Worm (Caenorhabditis elegans) whole organism, mixed stage, embryonic: Measurements from ENCODE around the gene cdh-3.

Source experiments
- bed-3 ChIP-seq: fragments of 200-800 bp; sonication (Bioruptor generic); optimal IDR thresholded peaks from 3 replicates; lab custom pipeline; 2018; ENCODE audit warnings: mild to moderate bottlenecking, missing genetic modification characterization, moderate library complexity, missing compliant biosample characterization
- elt-1 ChIP-seq: sonication (generic microtip); optimal IDR thresholded peaks from 2 replicates; lab custom pipeline; 2017; ENCODE audit warnings: missing genetic modification characterization, mild to moderate bottlenecking, missing compliant biosample characterization, antibody characterized with exemption, moderate library complexity, borderline replicate concordance; ENCODE audit not compliant: insufficient read depth
- lsy-2 ChIP-seq: fragments of 150-350 bp; optimal IDR thresholded peaks from 2 replicates; lab custom pipeline; 2014; ENCODE audit warnings: missing biosample characterization, missing genetic modification characterization
- mab-5 ChIP-seq: fragments of 150-350 bp; optimal IDR thresholded peaks from 2 replicates; lab custom pipeline; 2014; ENCODE audit warnings: missing biosample characterization, missing genetic modification characterization
- nhr-12 ChIP-seq: fragments of 150-350 bp; optimal IDR thresholded peaks from 2 replicates; lab custom pipeline; 2014; ENCODE audit warnings: missing biosample characterization, missing genetic modification characterization
- nhr-237 ChIP-seq: fragments of 150-350 bp; optimal IDR thresholded peaks from 2 replicates; lab custom pipeline; 2014; ENCODE audit warnings: missing biosample characterization, missing genetic modification characterization
- nhr-28 ChIP-seq: fragments of 150-350 bp; optimal IDR thresholded peaks from 2 replicates; lab custom pipeline; 2014; ENCODE audit warnings: missing biosample characterization, missing genetic modification characterization
- snpc-4 ChIP-seq: fragments of 150-350 bp; optimal IDR thresholded peaks from 2 replicates; lab custom pipeline; 2014; ENCODE audit warnings: missing biosample characterization, missing genetic modification characterization
- sptf-1 ChIP-seq: sonication (generic microtip); optimal IDR thresholded peaks from 2 replicates; lab custom pipeline; 2017; ENCODE audit warnings: mild to moderate bottlenecking, missing genetic modification characterization, moderate library complexity, missing compliant biosample characterization
- tbx-8 ChIP-seq: fragments of 200-800 bp; sonication (Bioruptor generic); optimal IDR thresholded peaks from 2 replicates; lab custom pipeline; 2018; ENCODE audit warnings: mild to moderate bottlenecking, missing genetic modification characterization, moderate library complexity, missing compliant biosample characterization
- unc-39 ChIP-seq: fragments of 150-350 bp; optimal IDR thresholded peaks from 2 replicates; lab custom pipeline; 2014; ENCODE audit warnings: missing biosample characterization, missing genetic modification characterization
- unc-62 ChIP-seq: fragments of 150-350 bp; optimal IDR thresholded peaks from 2 replicates; lab custom pipeline; 2014; ENCODE audit warnings: missing biosample characterization, missing genetic modification reagents, missing genetic modification characterization
- ztf-11 ChIP-seq: fragments of 150-350 bp; optimal IDR thresholded peaks from 2 replicates; lab custom pipeline; 2014; ENCODE audit warnings: missing biosample characterization, missing genetic modification characterization

DNA sequence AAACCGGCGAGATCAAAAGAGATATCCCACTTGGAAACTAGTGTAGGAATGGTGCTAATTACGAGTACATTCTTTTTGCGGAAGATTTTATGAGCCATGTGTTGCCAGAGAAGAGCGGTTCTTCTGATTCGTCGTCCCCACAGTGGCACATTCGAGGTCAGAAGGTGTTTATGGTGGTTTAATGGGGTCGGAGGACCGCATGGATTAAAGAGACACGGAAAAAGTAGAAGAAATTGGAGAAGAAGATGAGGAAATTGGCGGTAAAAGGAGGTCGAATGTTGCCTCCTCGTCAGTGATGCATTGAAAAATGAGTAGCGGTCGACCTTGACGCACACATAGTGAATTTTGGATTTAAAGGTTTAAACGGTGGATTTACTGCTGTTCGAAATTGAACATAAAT, 20.7 kb downstream of the cdh-3 start:
- TF ChIP-seq nhr-12 = no peak
- no peak for TF ChIP-seq snpc-4 (tag; lab: Kevin White, UChicago)
- no peak for TF ChIP-seq lsy-2 (tag; lab: Kevin White, UChicago)
- TF ChIP-seq nhr-237 (tag; lab: Kevin White, UChicago) = no peak
- no peak for TF ChIP-seq nhr-28 (tag; lab: Kevin White, UChicago)
- no peak for TF ChIP-seq mab-5 (tag; lab: Kevin White, UChicago)
- TF ChIP-seq tbx-8 (GFP tag; lab: Kevin White, UChicago) = no peak
- TF ChIP-seq unc-39 (tag; lab: Kevin White, UChicago) = no peak
- TF ChIP-seq bed-3 (GFP tag; lab: Kevin White, UChicago) = no peak
- TF ChIP-seq ztf-11 (tag; lab: Kevin White, UChicago) = no peak
- no peak for TF ChIP-seq sptf-1
- no peak for TF ChIP-seq unc-62
- no peak for TF ChIP-seq elt-1 (tag; lab: Kevin White, UChicago)
